Worm (Caenorhabditis elegans) whole organism, L3 larva: Measurements from ENCODE around the gene F58B4.3.

Source experiments
- egl-27 ChIP-seq: sonication (generic microtip); optimal IDR thresholded peaks from 4 replicates; lab custom pipeline; 2017; ENCODE audit warnings: missing biosample characterization, missing genetic modification reagents, missing genetic modification characterization
- nfya-1 ChIP-seq: sonication (generic microtip); optimal IDR thresholded peaks from 2 replicates; lab custom pipeline; 2017; ENCODE audit warnings: missing genetic modification characterization, mild to moderate bottlenecking, missing compliant biosample characterization, antibody characterized with exemption, moderate library complexity; ENCODE audit not compliant: insufficient read depth
- nhr-77 ChIP-seq: fragments of 150-350 bp; optimal IDR thresholded peaks from 2 replicates; lab custom pipeline; 2014; ENCODE audit warnings: missing biosample characterization, missing genetic modification characterization

- TF ChIP-seq egl-27: no peak
- TF ChIP-seq nhr-77 (tag; lab: Kevin White, UChicago): no peak
- TF ChIP-seq nfya-1: no peak
Observed at ce11 chrV:10889774-10890173, 39.8 kb upstream of the F58B4.3 start.
